Fruit fly (Drosophila melanogaster) ovary, adult (tissue): ENCODE data around the gene RFeSP.

Experiments used
- CG17801 ChIP-seq: fragments of 200-800 bp; optimal IDR thresholded peaks from 2 replicates; lab custom pipeline; 2019; ENCODE audit warnings: missing biosample characterization, mild to moderate bottlenecking, missing genetic modification characterization, moderate library complexity; ENCODE audit not compliant: partially characterized antibody

Gene RFeSP

dm6 chr2L:1613748-1614365, at the start of gene RFeSP:
Gene RFeSP (minus strand): TSS chr2L:1614160.
- TF ChIP-seq CG17801 = no peak

- no peak for TF ChIP-seq CG17801
Observed at dm6 chr2L:1663066-1663465, 49.1 kb upstream of the RFeSP start.

DNA sequence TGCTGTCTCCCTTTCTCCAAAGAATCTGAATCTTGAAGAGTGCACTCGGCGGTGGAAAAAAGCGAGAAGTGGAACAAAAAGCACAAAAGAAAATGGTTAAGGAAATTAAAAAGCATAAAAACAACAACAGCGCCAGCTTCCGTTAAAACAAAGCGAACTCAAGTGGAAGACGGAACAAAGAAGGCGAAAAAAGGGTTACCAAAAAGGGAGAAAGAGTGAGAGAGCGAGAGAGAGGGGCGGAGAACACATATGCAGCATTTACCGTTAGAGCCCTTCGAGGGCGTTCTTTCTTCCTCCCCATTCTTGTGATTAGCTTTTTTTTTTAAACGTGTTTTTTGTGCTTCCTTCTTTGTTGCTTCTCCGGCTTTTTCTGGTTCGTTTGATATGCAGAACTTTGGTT, 44.2 kb upstream of the RFeSP start:
- no peak for TF ChIP-seq CG17801

dm6 chr2L:1656835-1657541, 43.0 kb upstream of the RFeSP start:
- TF ChIP-seq CG17801 = no peak

DNA sequence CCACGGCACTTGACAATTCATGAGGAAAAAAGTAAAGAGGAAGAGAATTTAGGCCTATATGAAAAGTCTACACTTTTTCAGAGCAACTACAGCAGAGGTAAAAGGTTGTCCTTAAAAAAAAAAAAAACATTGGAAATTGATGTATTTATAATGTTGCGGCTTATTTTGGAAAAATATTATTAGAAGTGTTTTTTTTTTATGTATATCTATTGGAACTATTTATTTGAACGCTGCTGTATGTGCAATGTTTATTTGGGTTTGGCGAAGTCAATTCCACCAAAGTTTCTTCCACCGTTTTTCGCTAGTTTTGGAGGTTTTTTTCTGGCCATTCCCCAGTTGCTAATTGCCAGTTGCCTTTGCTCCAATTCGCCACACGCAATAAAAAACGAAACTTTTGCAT, 41.9 kb upstream of the RFeSP start:
- no peak for TF ChIP-seq CG17801

DNA sequence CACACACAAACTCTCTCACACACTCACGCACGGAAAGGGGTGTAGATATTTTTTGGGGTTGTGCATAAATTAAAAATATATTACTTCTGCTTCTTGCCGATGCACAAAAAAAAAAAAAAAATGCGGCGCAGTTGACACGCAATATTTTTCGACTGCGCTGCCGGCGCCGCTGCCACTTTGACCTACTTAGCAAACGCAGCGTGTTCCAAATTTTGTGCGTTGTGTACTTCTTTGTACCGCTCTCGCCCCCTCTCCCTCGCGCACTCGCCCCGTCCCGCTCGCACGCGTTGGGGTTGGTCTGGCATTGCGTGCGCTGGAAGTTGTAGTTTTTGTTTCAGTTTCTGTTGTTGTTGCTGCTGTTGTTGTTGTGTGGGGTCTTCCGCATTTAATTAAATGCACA, 40.3 kb upstream of the RFeSP start:
- TF ChIP-seq CG17801 = no peak

dm6 chr2L:1653800-1654199, 39.8 kb upstream of the RFeSP start:
- TF ChIP-seq CG17801 = no peak

dm6 chr2L:1651889-1652288, 37.9 kb upstream of the RFeSP start:
- no peak for TF ChIP-seq CG17801

- no peak for TF ChIP-seq CG17801
Observed at dm6 chr2L:1651053-1651452, 37.1 kb upstream of the RFeSP start, which contains the start of gene chinmo. Gene chinmo (plus strand): TSS chr2L:1651258.

DNA sequence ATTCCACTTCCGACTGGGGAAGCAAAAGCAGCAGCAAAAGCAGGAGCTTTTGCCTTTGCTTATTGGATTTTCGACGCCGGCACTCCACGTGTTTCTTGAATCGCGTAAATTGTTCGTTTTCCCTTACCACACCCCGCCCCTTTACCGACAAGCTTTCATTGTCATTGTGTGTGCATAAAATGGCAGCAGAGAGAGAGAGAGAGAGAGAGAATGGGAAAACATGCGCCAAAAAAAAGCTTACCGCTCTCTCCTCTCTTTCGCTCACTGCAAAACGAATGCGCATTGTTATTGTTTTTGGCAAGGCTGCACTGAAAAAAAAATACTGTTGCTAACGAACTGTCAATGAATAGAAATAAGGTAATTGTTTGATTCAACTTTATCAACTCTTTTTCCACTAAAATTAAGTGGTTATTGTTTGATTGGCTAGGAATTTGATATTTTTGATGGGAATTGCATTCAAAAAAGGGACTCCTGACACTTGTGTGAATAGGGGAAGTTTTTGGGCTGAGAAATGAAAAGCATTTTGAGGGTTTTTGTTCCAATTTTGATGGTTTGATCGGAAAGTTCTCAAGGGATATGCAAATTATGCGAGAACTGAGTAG, 36.0 kb upstream of the RFeSP start:
- no peak for TF ChIP-seq CG17801

- TF ChIP-seq CG17801 = no peak
Observed at dm6 chr2L:1649244-1649827, 35.4 kb upstream of the RFeSP start.

- no peak for TF ChIP-seq CG17801
Observed at dm6 chr2L:1648677-1649078, 34.7 kb upstream of the RFeSP start.

DNA sequence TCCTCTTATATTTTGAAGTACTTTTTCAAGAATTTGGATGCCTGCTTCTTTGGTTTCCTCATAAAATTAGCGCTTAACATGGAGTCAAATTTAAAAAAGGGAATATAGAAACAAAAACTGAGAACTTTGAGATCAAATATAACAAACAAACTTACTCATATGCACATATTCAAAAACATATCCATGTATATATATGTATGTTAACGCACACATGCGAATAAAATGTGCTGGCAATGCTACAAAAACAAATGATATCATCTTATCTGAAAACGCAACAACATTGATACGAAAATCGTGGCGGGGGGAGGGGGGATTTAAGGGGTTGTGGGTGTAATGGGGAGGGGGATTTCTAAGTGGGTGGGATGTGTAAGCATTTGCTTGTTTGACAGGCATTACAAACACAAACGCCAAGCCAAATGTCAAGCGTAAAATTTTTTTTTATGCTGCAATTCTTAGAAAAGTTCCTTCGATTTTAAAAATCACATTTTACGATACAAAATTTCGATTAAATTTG, 34.1 kb upstream of the RFeSP start:
- no peak for TF ChIP-seq CG17801

dm6 chr2L:1646499-1646898, 32.5 kb upstream of the RFeSP start:
- no peak for TF ChIP-seq CG17801

DNA sequence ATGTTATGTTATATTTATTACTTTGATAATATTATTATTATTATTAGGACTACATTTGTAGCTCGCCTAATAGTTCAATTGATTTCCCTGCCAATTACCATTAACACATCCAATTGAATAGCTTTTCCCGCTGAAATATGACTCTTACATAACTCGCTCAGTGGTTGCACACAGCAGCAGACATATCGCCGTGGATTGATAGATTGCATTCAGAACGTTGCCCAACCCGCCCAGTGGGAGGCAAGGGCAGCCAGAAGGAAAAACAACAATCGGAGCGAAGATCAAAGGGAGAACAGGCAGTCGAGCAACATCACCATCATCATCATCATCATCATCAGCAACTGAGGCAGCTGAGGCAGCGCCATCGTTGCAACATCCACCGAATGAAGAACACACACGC, 32.1 kb upstream of the RFeSP start:
- no peak for TF ChIP-seq CG17801

DNA sequence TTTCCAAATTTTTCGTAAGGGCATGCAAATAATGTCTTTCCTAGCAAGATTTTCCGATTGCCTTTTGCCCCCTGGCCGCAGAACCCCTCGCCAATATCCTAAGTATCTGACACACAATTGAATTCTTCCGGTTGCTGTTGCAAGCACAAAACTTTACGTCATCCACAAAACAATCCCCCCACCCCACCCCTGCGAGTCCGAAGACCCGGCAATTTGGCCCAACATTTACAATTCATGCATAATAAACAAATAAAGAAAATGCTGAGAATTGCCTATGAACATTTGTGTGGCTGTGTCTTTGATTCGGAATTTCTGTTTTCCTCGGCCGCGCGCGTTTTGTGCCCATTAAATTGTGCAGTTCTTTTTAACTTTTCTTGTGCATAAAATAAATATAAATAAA, 31.4 kb upstream of the RFeSP start:
- TF ChIP-seq CG17801 = no peak

- no peak for TF ChIP-seq CG17801
Observed at dm6 chr2L:1644378-1644777, 30.4 kb upstream of the RFeSP start.
